Worm (Caenorhabditis elegans) whole organism, early embryonic: Measurements from ENCODE around the gene mtm-6.
A peak's percentile ranks its signal among the peaks of the same experiment; 100 is the strongest.

Source experiments
- B0310.2 ChIP-seq: sonication (generic microtip); optimal IDR thresholded peaks from 2 replicates; lab custom pipeline; 2016; ENCODE audit warnings: mild to moderate bottlenecking, missing genetic modification characterization, missing compliant biosample characterization
- F13C5.2 ChIP-seq: sonication (generic microtip); optimal IDR thresholded peaks from 2 replicates; lab custom pipeline; 2017; ENCODE audit warnings: mild to moderate bottlenecking, missing genetic modification characterization, inconsistent platforms, missing compliant biosample characterization
- aly-1 ChIP-seq: sonication (generic microtip); optimal IDR thresholded peaks from 2 replicates; lab custom pipeline; 2016; ENCODE audit warnings: missing genetic modification characterization, missing compliant biosample characterization
- ama-1 ChIP-seq: fragments of 150-350 bp; optimal IDR thresholded peaks from 2 replicates; lab custom pipeline; 2014
- ceh-13 ChIP-seq: fragments of 200-800 bp; sonication (Bioruptor generic); optimal IDR thresholded peaks from 2 replicates; lab custom pipeline; 2018; ENCODE audit warnings: mild to moderate bottlenecking, missing genetic modification characterization, missing compliant biosample characterization
- ceh-36 ChIP-seq: sonication (generic microtip); optimal IDR thresholded peaks from 2 replicates; lab custom pipeline; 2016; ENCODE audit warnings: missing genetic modification characterization, inconsistent platforms, missing compliant biosample characterization
- ets-7 ChIP-seq: sonication (generic microtip); optimal IDR thresholded peaks from 2 replicates; lab custom pipeline; 2016; ENCODE audit warnings: missing genotype, missing genetic modification characterization, missing compliant biosample characterization
- flt-1 ChIP-seq: fragments of 200-800 bp; sonication (Bioruptor generic); IDR thresholded peaks from 2 replicates; pipeline ENCODE4 v1.3.6; 2022; ENCODE audit warnings: missing genetic modification characterization, missing compliant biosample characterization
- hmbx-1 ChIP-seq: sonication (generic microtip); optimal IDR thresholded peaks from 2 replicates; lab custom pipeline; 2016; ENCODE audit warnings: mild to moderate bottlenecking, missing genetic modification characterization, missing compliant biosample characterization
- hmg-4 ChIP-seq: fragments of 200-800 bp; sonication (Bioruptor generic); optimal IDR thresholded peaks from 2 replicates; lab custom pipeline; 2018; ENCODE audit warnings: mild to moderate bottlenecking, missing genetic modification characterization, missing compliant biosample characterization
- hnd-1 ChIP-seq: sonication (generic microtip); optimal IDR thresholded peaks from 2 replicates; lab custom pipeline; 2016; ENCODE audit warnings: missing genetic modification characterization, missing compliant biosample characterization
- pes-1 ChIP-seq: fragments of 200-800 bp; sonication (Bioruptor generic); IDR thresholded peaks from 2 replicates; pipeline ENCODE4 v1.3.6; 2022; ENCODE audit warnings: missing genetic modification reagents, missing genetic modification characterization, missing compliant biosample characterization
- scrt-1 ChIP-seq: fragments of 200-800 bp; sonication (Bioruptor generic); IDR thresholded peaks from 2 replicates; pipeline ENCODE4 v1.3.6; 2022; ENCODE audit warnings: missing genetic modification characterization, missing compliant biosample characterization
- sea-1 ChIP-seq: fragments of 200-800 bp; sonication (Bioruptor generic); conservative IDR thresholded peaks from 2 replicates; pipeline ENCODE4 v1.3.6; 2022; ENCODE audit warnings: missing genetic modification characterization, missing compliant biosample characterization
- tbx-11 ChIP-seq: fragments of 200-800 bp; sonication (Bioruptor generic); IDR thresholded peaks from 2 replicates; pipeline ENCODE4 v1.3.6; 2022; ENCODE audit warnings: missing genetic modification characterization, missing compliant biosample characterization
- tbx-37 ChIP-seq: fragments of 200-800 bp; sonication (Bioruptor generic); conservative IDR thresholded peaks from 2 replicates; pipeline ENCODE4 v1.3.6; 2022; ENCODE audit warnings: missing genetic modification reagents, missing genetic modification characterization, missing compliant biosample characterization
- tra-4 ChIP-seq: sonication (generic microtip); optimal IDR thresholded peaks from 2 replicates; lab custom pipeline; 2017; ENCODE audit warnings: missing genetic modification characterization, missing compliant biosample characterization

Gene mtm-6

DNA sequence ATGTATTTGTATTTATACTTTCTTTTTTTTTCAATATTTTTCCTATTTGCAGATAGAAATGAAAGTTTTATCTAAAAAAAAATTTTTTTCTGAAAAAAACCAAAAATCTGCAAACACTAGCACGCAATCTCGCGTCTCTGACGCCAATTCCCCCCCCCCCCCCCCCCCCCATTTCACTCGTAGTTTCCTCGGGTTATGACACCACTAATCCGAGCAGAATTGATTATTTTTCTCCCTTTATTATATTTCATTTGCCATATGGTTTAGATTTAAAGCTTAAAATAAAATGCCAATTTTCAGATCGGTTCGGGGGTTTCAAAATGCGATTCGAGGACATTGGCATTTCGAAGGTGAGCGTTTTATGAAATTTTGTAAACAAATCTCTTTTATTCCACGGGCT lies at the start of gene mtm-6:
Gene mtm-6 (plus strand): TSS at position 301 of the 400 bp plus-strand sequence.
- TF ChIP-seq pes-1 = no peak

- TF ChIP-seq tbx-11 (GFP tag; lab: Robert Waterston, UW) (no peak), tbx-37 (GFP tag; lab: Robert Waterston, UW) (no peak), B0310.2 (tag; lab: Kevin White, UChicago) (no peak), ama-1 (peak; percentile 32), sea-1 (GFP tag; lab: Robert Waterston, UW) (no peak), hmbx-1 (no peak), aly-1 (tag; lab: Kevin White, UChicago) (peak; percentile 12), ceh-36 (tag; lab: Kevin White, UChicago) (no peak), flt-1 (no peak), ets-7 (tag; lab: Kevin White, UChicago) (no peak), ceh-13 (no peak), scrt-1 (no peak), pes-1 (no peak), hmg-4 (GFP tag; lab: Kevin White, UChicago) (no peak), F13C5.2 (no peak), tra-4 (tag; lab: Kevin White, UChicago) (peak; percentile 46), hnd-1 (no peak)
These were observed 48.0 kb upstream of the mtm-6 start, which contains the start of gene pgm-2 for ce11 chrIII:13298722-13299431. pgm-2 (plus strand) TSS chrIII:13299378.

- TF ChIP-seq tbx-11 (GFP tag; lab: Robert Waterston, UW) (no peak), sea-1 (GFP tag; lab: Robert Waterston, UW) (no peak), flt-1 (no peak), ets-7 (tag; lab: Kevin White, UChicago) (no peak), ceh-13 (no peak), tra-4 (tag; lab: Kevin White, UChicago) (no peak), hmbx-1 (no peak), F13C5.2 (no peak), B0310.2 (tag; lab: Kevin White, UChicago) (no peak), hmg-4 (GFP tag; lab: Kevin White, UChicago) (no peak), ama-1 (no peak), pes-1 (no peak), scrt-1 (no peak), hnd-1 (no peak)
These were observed 44.9 kb upstream of the mtm-6 start for ce11 chrIII:13301983-13302382.

- TF ChIP-seq tbx-37 (GFP tag; lab: Robert Waterston, UW) = no peak
- no peak for TF ChIP-seq scrt-1
- TF ChIP-seq ceh-13 = no peak
- TF ChIP-seq ceh-36 (tag; lab: Kevin White, UChicago) = no peak
- TF ChIP-seq tra-4 (tag; lab: Kevin White, UChicago) = no peak
- TF ChIP-seq B0310.2 (tag; lab: Kevin White, UChicago) = no peak
- no peak for TF ChIP-seq flt-1
- TF ChIP-seq hmg-4 (GFP tag; lab: Kevin White, UChicago) = no peak
- no peak for TF ChIP-seq hmbx-1
- no peak for TF ChIP-seq hnd-1
- TF ChIP-seq pes-1 = no peak
- no peak for TF ChIP-seq ama-1
- no peak for TF ChIP-seq F13C5.2
- no peak for TF ChIP-seq sea-1 (GFP tag; lab: Robert Waterston, UW)
- TF ChIP-seq tbx-11 (GFP tag; lab: Robert Waterston, UW) = no peak
These were observed 44.3 kb upstream of the mtm-6 start for ce11 chrIII:13302578-13302977.

- TF ChIP-seq tbx-11 (GFP tag; lab: Robert Waterston, UW) (no peak), ets-7 (tag; lab: Kevin White, UChicago) (no peak), ceh-36 (tag; lab: Kevin White, UChicago) (no peak), aly-1 (tag; lab: Kevin White, UChicago) (no peak), tbx-37 (GFP tag; lab: Robert Waterston, UW) (no peak), scrt-1 (no peak), ceh-13 (no peak), pes-1 (no peak), flt-1 (no peak), F13C5.2 (no peak), tra-4 (tag; lab: Kevin White, UChicago) (no peak), hnd-1 (no peak), hmg-4 (GFP tag; lab: Kevin White, UChicago) (no peak), B0310.2 (tag; lab: Kevin White, UChicago) (no peak), hmbx-1 (no peak), ama-1 (no peak), sea-1 (GFP tag; lab: Robert Waterston, UW) (no peak)
These were observed 41.3 kb upstream of the mtm-6 start for ce11 chrIII:13305537-13305936.

- TF ChIP-seq F13C5.2 (peak; percentile 19), scrt-1 (no peak)
These were observed 39.8 kb upstream of the mtm-6 start, which contains the start of the genes klp-19 and slc-36.1 for ce11 chrIII:13307107-13307506. klp-19 (minus strand) TSS chrIII:13307259. slc-36.1 (plus strand) TSS chrIII:13307502.

DNA sequence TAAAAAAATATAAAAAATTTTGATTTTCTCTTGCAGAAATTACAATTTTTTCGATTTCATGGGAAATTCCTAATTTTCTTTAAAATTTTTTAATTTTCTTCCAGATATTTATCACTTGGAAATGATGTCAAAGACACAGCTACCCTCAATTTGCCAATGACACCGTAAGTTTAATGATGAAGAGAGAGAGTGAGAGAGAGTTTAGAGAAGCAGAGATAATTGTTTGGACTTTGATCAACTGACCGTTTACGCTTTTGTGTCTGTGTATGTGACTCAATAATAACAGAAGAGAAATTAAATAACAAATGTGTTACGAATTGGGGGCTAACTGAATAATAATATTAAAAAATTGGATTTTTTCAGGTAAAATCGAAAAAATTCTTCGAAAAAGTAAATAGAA lies 36.3 kb upstream of the mtm-6 start:
- no peak for TF ChIP-seq scrt-1
- TF ChIP-seq flt-1 = no peak
- no peak for TF ChIP-seq B0310.2 (tag; lab: Kevin White, UChicago)
- TF ChIP-seq hmg-4 (GFP tag; lab: Kevin White, UChicago) = no peak
- no peak for TF ChIP-seq tbx-11 (GFP tag; lab: Robert Waterston, UW)
- TF ChIP-seq hmbx-1 = no peak
- no peak for TF ChIP-seq sea-1 (GFP tag; lab: Robert Waterston, UW)
- no peak for TF ChIP-seq ama-1
- no peak for TF ChIP-seq pes-1
- no peak for TF ChIP-seq ceh-13
- no peak for TF ChIP-seq tbx-37 (GFP tag; lab: Robert Waterston, UW)
- no peak for TF ChIP-seq ets-7 (tag; lab: Kevin White, UChicago)
- no peak for TF ChIP-seq aly-1 (tag; lab: Kevin White, UChicago)
- TF ChIP-seq ceh-36 (tag; lab: Kevin White, UChicago) = no peak

- TF ChIP-seq B0310.2 (tag; lab: Kevin White, UChicago) (no peak), hmg-4 (GFP tag; lab: Kevin White, UChicago) (no peak), F13C5.2 (no peak), sea-1 (GFP tag; lab: Robert Waterston, UW) (no peak), ama-1 (no peak), tbx-11 (GFP tag; lab: Robert Waterston, UW) (no peak), aly-1 (tag; lab: Kevin White, UChicago) (no peak), tbx-37 (GFP tag; lab: Robert Waterston, UW) (no peak), ceh-13 (no peak), hmbx-1 (no peak), ceh-36 (tag; lab: Kevin White, UChicago) (no peak), flt-1 (no peak), tra-4 (tag; lab: Kevin White, UChicago) (no peak), hnd-1 (no peak), ets-7 (tag; lab: Kevin White, UChicago) (no peak), pes-1 (no peak)
These were observed 33.1 kb upstream of the mtm-6 start, which contains the start of gene Y43F4B.10 for ce11 chrIII:13313788-13314187. Y43F4B.10 (plus strand) TSS chrIII:13314068.
